Worm (Caenorhabditis elegans): Measurements from ENCODE around the gene C34F6.1.

The C34F6.1 gene

DNA sequence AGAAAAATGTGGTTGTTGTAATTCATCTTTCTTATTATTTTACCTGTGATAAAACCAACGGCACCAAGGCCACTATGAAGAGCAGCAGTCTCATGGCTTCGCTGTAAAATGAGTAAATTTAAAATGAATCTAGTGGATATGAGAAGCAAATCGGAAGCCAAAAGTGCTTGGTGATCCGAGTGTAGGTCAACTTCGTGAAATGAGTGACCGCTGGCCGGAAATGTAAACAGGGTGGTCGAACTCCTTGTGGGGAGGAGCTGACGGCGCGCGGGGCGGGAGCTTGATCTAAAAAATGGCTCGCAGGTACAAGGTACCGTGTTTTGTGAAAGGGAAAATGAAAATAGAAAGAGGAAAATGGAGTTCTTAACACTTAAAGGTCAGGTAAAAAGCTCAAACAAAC is at the start of gene C34F6.1:
Gene C34F6.1, minus strand, starts transcription at position 101 of the 400 bp plus-strand sequence.
- no peak for TF ChIP-seq F55B11.4 (tag; optimal IDR thresholded peaks at IDR 0.05; ENCODE audit: borderline replicate concordance, insufficient read depth)
- no peak for TF ChIP-seq unc-130 (GFP tag; optimal IDR thresholded peaks at IDR 0.05)
- no peak for TF ChIP-seq F49E8.2 (tag; optimal IDR thresholded peaks at IDR 0.05; ENCODE audit: insufficient read depth)
- TF ChIP-seq mxl-1 (tag; optimal IDR thresholded peaks at IDR 0.05) = no peak
- no peak for TF ChIP-seq ZK185.1 (tag; optimal IDR thresholded peaks at IDR 0.05; ENCODE audit: poor library complexity, severe bottlenecking)
- no peak for TF ChIP-seq snpc-1.3 (tag; optimal IDR thresholded peaks at IDR 0.05; ENCODE audit: insufficient read depth)
- TF ChIP-seq lin-26 (GFP tag; IDR thresholded peaks at IDR 0.05) = no peak
- no peak for TF ChIP-seq D2030.7 (GFP tag; IDR thresholded peaks at IDR 0.05)
- no peak for TF ChIP-seq F37B4.10 (GFP tag; IDR thresholded peaks at IDR 0.05)
- no peak for TF ChIP-seq madf-8 (GFP tag; conservative IDR thresholded peaks at IDR 0.05)
- no peak for TF ChIP-seq atf-7 (tag; optimal IDR thresholded peaks at IDR 0.05)
- TF ChIP-seq lir-1 (GFP tag; conservative IDR thresholded peaks at IDR 0.05) = no peak
- no peak for TF ChIP-seq sea-2 (GFP tag; IDR thresholded peaks at IDR 0.05)
- TF ChIP-seq ceh-91 (GFP tag; IDR thresholded peaks at IDR 0.05) = no peak
- no peak for TF ChIP-seq mel-28 (tag; optimal IDR thresholded peaks at IDR 0.05; ENCODE audit: borderline replicate concordance)
- TF ChIP-seq ztf-26 (tag; optimal IDR thresholded peaks at IDR 0.05) = no peak

DNA sequence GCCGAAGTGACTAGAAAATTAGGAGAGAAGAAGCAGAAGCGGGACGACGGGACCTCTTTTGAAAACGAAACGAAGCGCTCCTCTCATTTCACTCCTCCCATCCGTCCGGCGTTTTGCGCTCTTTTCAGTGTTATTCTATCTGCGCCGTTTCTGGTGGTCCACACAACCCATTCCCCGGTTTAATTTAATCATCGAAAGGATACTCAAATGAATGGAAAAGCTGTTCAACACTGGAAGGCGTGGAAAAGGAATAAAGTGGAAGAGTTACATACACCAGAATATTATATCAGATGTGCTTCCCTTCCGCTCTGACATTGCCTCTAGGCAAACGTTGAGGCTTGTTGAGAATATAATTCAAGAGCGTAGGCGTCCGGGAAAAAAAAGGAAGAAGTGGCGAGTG is 48.4 kb upstream of the C34F6.1 start:
- no peak for TF ChIP-seq F49E8.2 (tag; optimal IDR thresholded peaks at IDR 0.05; ENCODE audit: insufficient read depth)
- no peak for TF ChIP-seq madf-8 (GFP tag; conservative IDR thresholded peaks at IDR 0.05)
- TF ChIP-seq ets-4 (GFP tag; optimal IDR thresholded peaks at IDR 0.05) = no peak
- no peak for TF ChIP-seq dpl-1 (GFP tag; optimal IDR thresholded peaks at IDR 0.05)
- TF ChIP-seq ceh-58 (GFP tag; IDR thresholded peaks at IDR 0.05) = no peak
- TF ChIP-seq dox-1 (GFP tag; IDR thresholded peaks at IDR 0.05) = no peak
- no peak for TF ChIP-seq ceh-100 (GFP tag; IDR thresholded peaks at IDR 0.05)
- no peak for TF ChIP-seq B0261.1 (tag; optimal IDR thresholded peaks at IDR 0.05)
- TF ChIP-seq ccch-3 (GFP tag; optimal IDR thresholded peaks at IDR 0.05) = no peak
- TF ChIP-seq cebp-2 (GFP tag; IDR thresholded peaks at IDR 0.05) = no peak
- no peak for TF ChIP-seq ztf-22 (GFP tag; optimal IDR thresholded peaks at IDR 0.05)
- TF ChIP-seq lin-26 (GFP tag; IDR thresholded peaks at IDR 0.05) = no peak
- no peak for TF ChIP-seq let-526 (GFP tag; IDR thresholded peaks at IDR 0.05)
- no peak for TF ChIP-seq hlh-26 (GFP tag; conservative IDR thresholded peaks at IDR 0.05)
- TF ChIP-seq mel-28 (tag; optimal IDR thresholded peaks at IDR 0.05; ENCODE audit: borderline replicate concordance) = no peak
- TF ChIP-seq nfyb-1 (GFP tag; IDR thresholded peaks at IDR 0.05) = no peak
- no peak for TF ChIP-seq tlf-1 (GFP tag; optimal IDR thresholded peaks at IDR 0.05)

ce11 chrX:11243604-11244003 is 47.0 kb upstream of the C34F6.1 start:
- no peak for TF ChIP-seq Y53G8AR.9 (GFP tag; conservative IDR thresholded peaks at IDR 0.05)

- no peak for TF ChIP-seq ztf-6 (GFP tag; IDR thresholded peaks at IDR 0.05)
- TF ChIP-seq snpc-1.1 (tag; optimal IDR thresholded peaks at IDR 0.05; ENCODE audit: insufficient read depth) = no peak
- TF ChIP-seq B0035.1 (tag; optimal IDR thresholded peaks at IDR 0.05) = no peak
- TF ChIP-seq ztf-18 (tag; optimal IDR thresholded peaks at IDR 0.05) = no peak
- no peak for TF ChIP-seq dox-1 (GFP tag; IDR thresholded peaks at IDR 0.05)
- no peak for TF ChIP-seq F37B4.10 (GFP tag; IDR thresholded peaks at IDR 0.05)
- TF ChIP-seq ceh-27 (GFP tag; optimal IDR thresholded peaks at IDR 0.05) = no peak
- no peak for TF ChIP-seq ekl-4 (GFP tag; IDR thresholded peaks at IDR 0.05)
- TF ChIP-seq bed-2 (GFP tag; IDR thresholded peaks at IDR 0.05) = no peak
- TF ChIP-seq egl-18 (GFP tag; IDR thresholded peaks at IDR 0.05) = no peak
- no peak for TF ChIP-seq F10E7.11 (tag; optimal IDR thresholded peaks at IDR 0.05)
- TF ChIP-seq Y95B8A.8 (GFP tag; IDR thresholded peaks at IDR 0.05) = no peak
- TF ChIP-seq madf-8 (GFP tag; conservative IDR thresholded peaks at IDR 0.05) = no peak
- no peak for TF ChIP-seq nhr-179 (tag; optimal IDR thresholded peaks at IDR 0.05)
- TF ChIP-seq nhr-80 (tag; optimal IDR thresholded peaks at IDR 0.05) = no peak
- TF ChIP-seq hrde-1 (tag; optimal IDR thresholded peaks at IDR 0.05; ENCODE audit: borderline replicate concordance) = no peak
- no peak for TF ChIP-seq ceh-91 (GFP tag; IDR thresholded peaks at IDR 0.05)
- no peak for TF ChIP-seq him-1 (tag; optimal IDR thresholded peaks at IDR 0.05)
Observed at ce11 chrX:11241479-11241878, 44.8 kb upstream of the C34F6.1 start.
